Worm (Caenorhabditis elegans): Measurements from ENCODE around the gene phyh-1.

- TF ChIP-seq ceh-39 (tag; optimal IDR thresholded peaks at IDR 0.05) = no peak
- no peak for TF ChIP-seq nhr-28 (tag; optimal IDR thresholded peaks at IDR 0.05)
- TF ChIP-seq lin-13 (tag; optimal IDR thresholded peaks at IDR 0.05) = no peak
- TF ChIP-seq nhr-237 (tag; optimal IDR thresholded peaks at IDR 0.05) = no peak
- no peak for TF ChIP-seq unc-120 (tag; optimal IDR thresholded peaks at IDR 0.05; ENCODE audit: poor library complexity, severe bottlenecking)
- TF ChIP-seq blmp-1 (tag; optimal IDR thresholded peaks at IDR 0.05) = no peak
- TF ChIP-seq pha-4 (tag; optimal IDR thresholded peaks at IDR 0.05) = no peak
Observed at ce11 chrIV:17232899-17233298, 26.3 kb downstream of the phyh-1 start.

Data from whole organism, mixed stage, embryonic.